Worm (Caenorhabditis elegans) whole organism, L4 larva: ENCODE results near the gene F32F2.4.

Experiments
- D1046.2 ChIP-seq: fragments of 200-800 bp; sonication (Bioruptor generic); IDR thresholded peaks from 2 replicates; pipeline ENCODE4 v1.3.6; 2022; ENCODE audit warnings: missing genetic modification characterization, missing compliant biosample characterization
- F26F4.8 ChIP-seq: fragments of 200-800 bp; sonication (Bioruptor generic); conservative IDR thresholded peaks from 2 replicates; pipeline ENCODE4 v1.3.6; 2022; ENCODE audit warnings: missing genetic modification characterization, missing compliant biosample characterization
- F37D6.2 ChIP-seq: sonication (generic microtip); optimal IDR thresholded peaks from 2 replicates; lab custom pipeline; 2016; ENCODE audit warnings: mild to moderate bottlenecking, missing genetic modification characterization, missing compliant biosample characterization
- F44E2.7 ChIP-seq: fragments of 200-800 bp; sonication (Bioruptor generic); IDR thresholded peaks from 2 replicates; pipeline ENCODE4 v2.1.2; 2022; ENCODE audit warnings: missing genetic modification characterization, missing compliant biosample characterization
- R02D3.7 ChIP-seq: fragments of 150-350 bp; sonication (generic microtip); optimal IDR thresholded peaks from 3 replicates; lab custom pipeline; 2014; ENCODE audit warnings: missing biosample characterization, missing genetic modification characterization
- T26A8.4 ChIP-seq: fragments of 200-800 bp; sonication (Bioruptor generic); IDR thresholded peaks from 2 replicates; pipeline ENCODE4 v1.3.6; 2022; ENCODE audit warnings: missing genetic modification characterization, missing compliant biosample characterization
- aha-1 ChIP-seq: fragments of 150-350 bp; peaks from one replicate; lab custom pipeline; 2014; ENCODE audit warnings: missing biosample characterization, missing genetic modification characterization
- ama-1 ChIP-seq: fragments of 150-350 bp; optimal IDR thresholded peaks from 2 replicates; lab custom pipeline; 2014; ENCODE audit warnings: inconsistent platforms, mixed read lengths
- ceh-62 ChIP-seq: sonication (generic microtip); optimal IDR thresholded peaks from 2 replicates; lab custom pipeline; 2017; ENCODE audit warnings: missing biosample characterization, missing genetic modification characterization
- ceh-82 ChIP-seq: sonication (generic microtip); optimal IDR thresholded peaks from 2 replicates; lab custom pipeline; 2017; ENCODE audit warnings: missing biosample characterization, missing genetic modification characterization
- ctbp-1 ChIP-seq: fragments of 200-800 bp; sonication (Bioruptor generic); IDR thresholded peaks from 2 replicates; pipeline ENCODE4 v1.3.6; 2022; ENCODE audit warnings: missing genetic modification reagents, missing genetic modification characterization, missing compliant biosample characterization
- daf-12 ChIP-seq: fragments of 150-350 bp; optimal IDR thresholded peaks from 2 replicates; lab custom pipeline; 2014; ENCODE audit warnings: missing biosample characterization, missing genetic modification reagents, missing genetic modification characterization
- daf-16 ChIP-seq, 3 experiments: sonication (generic microtip); optimal IDR thresholded peaks; 2 replicates each; lab custom pipeline; 2016 to 2017; ENCODE audit warnings: missing genetic modification characterization in 3 of 3, missing genetic modification reagents in 3 of 3, mild to moderate bottlenecking in 2 of 3, missing compliant biosample characterization in 2 of 3, missing biosample characterization in 1 of 3, moderate library complexity in 1 of 3
- daf-8 ChIP-seq: fragments of 200-800 bp; sonication (Bioruptor generic); IDR thresholded peaks from 2 replicates; pipeline ENCODE4 v1.3.6; 2022; ENCODE audit warnings: missing genetic modification characterization, missing compliant biosample characterization
- dmd-6 ChIP-seq: fragments of 200-800 bp; sonication (Bioruptor generic); IDR thresholded peaks from 2 replicates; pipeline ENCODE4 v1.3.6; 2022; ENCODE audit warnings: missing genetic modification reagents, missing genetic modification characterization, missing compliant biosample characterization
- dmd-9 ChIP-seq: fragments of 200-800 bp; sonication (Bioruptor generic); IDR thresholded peaks from 2 replicates; pipeline ENCODE4 v1.3.6; 2022; ENCODE audit warnings: missing genetic modification reagents, missing genetic modification characterization, missing compliant biosample characterization
- dve-1 ChIP-seq: sonication (generic microtip); optimal IDR thresholded peaks from 2 replicates; lab custom pipeline; 2017; ENCODE audit warnings: antibody characterized with exemption, mild to moderate bottlenecking, missing genetic modification characterization, missing compliant biosample characterization; ENCODE audit not compliant: insufficient read depth
- egl-27 ChIP-seq: sonication (generic microtip); optimal IDR thresholded peaks from 3 replicates; lab custom pipeline; 2017; ENCODE audit warnings: missing biosample characterization, missing genetic modification reagents, missing genetic modification characterization
- fkh-10 ChIP-seq: fragments of 150-350 bp; optimal IDR thresholded peaks from 2 replicates; lab custom pipeline; 2014; ENCODE audit warnings: missing biosample characterization, missing genetic modification reagents, missing genetic modification characterization
- gei-8 ChIP-seq: fragments of 200-800 bp; sonication (Bioruptor generic); optimal IDR thresholded peaks from 2 replicates; lab custom pipeline; 2018; ENCODE audit warnings: mild to moderate bottlenecking, missing genetic modification characterization, missing compliant biosample characterization
- hlh-11 ChIP-seq: fragments of 200-800 bp; sonication (Bioruptor generic); optimal IDR thresholded peaks from 2 replicates; lab custom pipeline; 2018; ENCODE audit warnings: mild to moderate bottlenecking, missing genetic modification characterization, missing compliant biosample characterization
- hlh-30 ChIP-seq: sonication (generic microtip); optimal IDR thresholded peaks from 2 replicates; lab custom pipeline; 2017; ENCODE audit warnings: antibody characterized with exemption, mild to moderate bottlenecking, missing genetic modification characterization, missing compliant biosample characterization; ENCODE audit not compliant: insufficient read depth
- lin-15B ChIP-seq: fragments of 150-350 bp; sonication (generic microtip); optimal IDR thresholded peaks from 3 replicates; lab custom pipeline; 2014; ENCODE audit warnings: missing biosample characterization, missing genetic modification characterization
- lin-39 ChIP-seq: fragments of 150-350 bp; optimal IDR thresholded peaks from 2 replicates; lab custom pipeline; 2014; ENCODE audit warnings: missing biosample characterization, missing genetic modification reagents, missing genetic modification characterization
- lsy-2 ChIP-seq, 2 experiments: fragments of 150-350 bp in 1 of 2; sonication (generic microtip) in 1 of 2; optimal IDR thresholded peaks; 2 replicates each; lab custom pipeline; 2014 to 2017; ENCODE audit warnings: missing biosample characterization in 2 of 2, missing genetic modification characterization in 2 of 2
- mdl-1 ChIP-seq, 2 experiments: fragments of 150-350 bp in 1 of 2; sonication (generic microtip) in 1 of 2; optimal IDR thresholded peaks; 2 replicates each; lab custom pipeline; 2014 to 2017; ENCODE audit warnings: missing biosample characterization in 2 of 2, missing genetic modification characterization in 2 of 2
- mes-2 ChIP-seq: sonication (generic microtip); optimal IDR thresholded peaks from 2 replicates; lab custom pipeline; 2016; ENCODE audit warnings: missing genotype, mild to moderate bottlenecking, missing genetic modification characterization, missing compliant biosample characterization; ENCODE audit not compliant: poor library complexity, severe bottlenecking
- mxl-3 ChIP-seq: fragments of 200-800 bp; sonication (Bioruptor generic); optimal IDR thresholded peaks from 2 replicates; lab custom pipeline; 2018; ENCODE audit warnings: mild to moderate bottlenecking, missing genetic modification characterization, missing compliant biosample characterization
- nhr-111 ChIP-seq: fragments of 200-800 bp; sonication (Bioruptor generic); optimal IDR thresholded peaks from 2 replicates; lab custom pipeline; 2018; ENCODE audit warnings: mild to moderate bottlenecking, missing genetic modification characterization, missing compliant biosample characterization
- nhr-28 ChIP-seq: fragments of 150-350 bp; optimal IDR thresholded peaks from 2 replicates; lab custom pipeline; 2014; ENCODE audit warnings: missing biosample characterization, missing genetic modification characterization
- nhr-76 ChIP-seq: fragments of 150-350 bp; optimal IDR thresholded peaks from 2 replicates; lab custom pipeline; 2014; ENCODE audit warnings: missing biosample characterization, missing genetic modification characterization
- pha-4 ChIP-seq, 2 experiments: fragments of 150-350 bp in 1 of 2; fragments of 200-800 bp in 1 of 2; sonication (Bioruptor generic) in 1 of 2; IDR thresholded peaks in 1 of 2; optimal IDR thresholded peaks in 1 of 2; 2 replicates each; pipeline versions ENCODE4 v1.3.6 to Lab custom; 2014 to 2022; ENCODE audit warnings: missing genetic modification characterization in 2 of 2, missing genetic modification reagents in 2 of 2, missing biosample characterization in 1 of 2, missing compliant biosample characterization in 1 of 2
- php-3 ChIP-seq: fragments of 200-800 bp; sonication (Bioruptor generic); IDR thresholded peaks from 2 replicates; pipeline ENCODE4 v1.3.6; 2022; ENCODE audit warnings: missing genetic modification reagents, missing genetic modification characterization, missing compliant biosample characterization
- pqm-1 ChIP-seq: sonication (generic microtip); optimal IDR thresholded peaks from 2 replicates; lab custom pipeline; 2017; ENCODE audit warnings: missing biosample characterization, missing genetic modification characterization
- rbr-2 ChIP-seq: sonication (generic microtip); optimal IDR thresholded peaks from 2 replicates; lab custom pipeline; 2016; ENCODE audit warnings: missing genotype, missing genetic modification characterization, missing compliant biosample characterization
- set-16 ChIP-seq: fragments of 200-800 bp; sonication (Bioruptor generic); IDR thresholded peaks from 2 replicates; pipeline ENCODE4 v1.3.6; 2022; ENCODE audit warnings: missing genetic modification reagents, missing genetic modification characterization, missing compliant biosample characterization
- skn-1 ChIP-seq: fragments of 150-350 bp; optimal IDR thresholded peaks from 2 replicates; lab custom pipeline; 2014; ENCODE audit warnings: missing biosample characterization, missing genetic modification characterization
- snpc-4 ChIP-seq: fragments of 150-350 bp; optimal IDR thresholded peaks from 2 replicates; lab custom pipeline; 2014; ENCODE audit warnings: missing biosample characterization, missing genetic modification characterization
- spr-1 ChIP-seq: sonication (generic microtip); optimal IDR thresholded peaks from 2 replicates; lab custom pipeline; 2016; ENCODE audit warnings: mild to moderate bottlenecking, missing genetic modification characterization, missing compliant biosample characterization
- tra-1 ChIP-seq: fragments of 200-800 bp; sonication (Bioruptor generic); IDR thresholded peaks from 2 replicates; pipeline ENCODE4 v1.3.6; 2022; ENCODE audit warnings: missing genetic modification reagents, missing genetic modification characterization, missing compliant biosample characterization
- vab-7 ChIP-seq: fragments of 200-800 bp; sonication (Bioruptor generic); IDR thresholded peaks from 2 replicates; pipeline ENCODE4 v1.3.6; 2022; ENCODE audit warnings: missing genetic modification reagents, missing genetic modification characterization, missing compliant biosample characterization
- zfp-2 ChIP-seq: sonication (generic microtip); optimal IDR thresholded peaks from 2 replicates; lab custom pipeline; 2016; ENCODE audit warnings: mild to moderate bottlenecking, missing genetic modification characterization, missing compliant biosample characterization
- zfp-3 ChIP-seq: fragments of 200-800 bp; sonication (Bioruptor generic); conservative IDR thresholded peaks from 2 replicates; pipeline ENCODE4 v1.3.6; 2022; ENCODE audit warnings: missing genetic modification reagents, missing genetic modification characterization, missing compliant biosample characterization
- ztf-7 ChIP-seq: fragments of 150-350 bp; optimal IDR thresholded peaks from 2 replicates; lab custom pipeline; 2014; ENCODE audit warnings: missing biosample characterization, missing genetic modification characterization

F32F2.4 gene

DNA sequence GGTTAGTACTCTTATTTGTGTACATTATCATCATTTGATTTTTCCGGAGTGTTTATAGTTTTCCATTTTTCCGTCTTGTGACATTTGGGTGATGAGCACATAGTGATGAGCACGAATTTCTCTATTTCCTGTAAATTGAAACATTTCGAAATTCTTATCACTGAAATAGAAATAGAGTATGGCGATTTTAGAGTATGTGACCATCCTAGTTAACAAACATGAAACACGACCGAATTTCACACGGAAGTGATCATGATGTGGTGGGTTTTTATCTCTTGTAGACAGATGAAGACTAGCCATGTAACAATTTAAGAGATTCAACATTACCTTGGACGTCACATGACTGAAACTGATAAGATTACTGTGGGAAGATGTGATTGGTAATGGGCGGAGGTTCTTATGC, 6.8 kb upstream of the F32F2.4 start (continued):
- TF ChIP-seq ceh-62 (tag; lab: Kevin White, UChicago) (no peak), ama-1 (lab: Kevin White, UChicago) (no peak), dmd-6 (peak; percentile 82), mdl-1 (tag; optimal IDR thresholded peaks at IDR 0.05; lab: Kevin White, UChicago) (no peak), zfp-3 (no peak), rbr-2 (no peak), T26A8.4 (GFP tag; lab: Robert Waterston, UW) (no peak), snpc-4 (tag; lab: Kevin White, UChicago) (no peak), F44E2.7 (GFP tag; lab: Robert Waterston, UW) (no peak), php-3 (peak; percentile 80; the same call in 1 of the 2 replicates), nhr-28 (tag; lab: Kevin White, UChicago) (peak; percentile 67), vab-7 (GFP tag; lab: Robert Waterston, UW) (no peak), F26F4.8 (GFP tag; lab: Robert Waterston, UW) (no peak), mxl-3 (GFP tag; lab: Kevin White, UChicago) (no peak), skn-1 (tag; lab: Kevin White, UChicago) (no peak), mes-2 (tag; lab: Kevin White, UChicago) (peak; percentile 21), zfp-2 (no peak), hlh-30 (peak; percentile 80), ztf-7 (tag; lab: Kevin White, UChicago) (peak; percentile 22), pqm-1 (peak; percentile 81)

DNA sequence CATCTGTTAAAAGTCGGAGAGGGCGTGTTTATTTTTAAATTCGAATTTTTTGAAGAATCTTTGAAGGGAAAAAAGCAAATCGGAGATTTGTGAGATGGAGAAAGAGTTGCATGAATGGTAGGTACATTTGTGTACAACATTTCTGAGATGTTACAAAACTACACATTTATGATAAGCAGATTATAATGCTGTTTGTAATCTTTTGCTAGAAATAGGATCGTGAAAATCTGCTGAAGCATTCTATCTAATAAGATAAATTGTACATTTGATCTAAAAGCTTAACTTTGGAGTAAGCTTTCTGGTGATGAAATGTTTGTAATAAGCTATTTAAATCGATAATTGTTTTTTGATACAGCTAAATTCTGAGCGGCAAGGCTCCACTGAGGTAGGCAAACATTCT, 3.8 kb upstream of the F32F2.4 start:
- TF ChIP-seq spr-1 (tag; lab: Kevin White, UChicago) (no peak), aha-1 (tag; lab: Kevin White, UChicago) (peak; percentile 90)
- TF ChIP-seq, all 104 proteins: peak for 1

DNA sequence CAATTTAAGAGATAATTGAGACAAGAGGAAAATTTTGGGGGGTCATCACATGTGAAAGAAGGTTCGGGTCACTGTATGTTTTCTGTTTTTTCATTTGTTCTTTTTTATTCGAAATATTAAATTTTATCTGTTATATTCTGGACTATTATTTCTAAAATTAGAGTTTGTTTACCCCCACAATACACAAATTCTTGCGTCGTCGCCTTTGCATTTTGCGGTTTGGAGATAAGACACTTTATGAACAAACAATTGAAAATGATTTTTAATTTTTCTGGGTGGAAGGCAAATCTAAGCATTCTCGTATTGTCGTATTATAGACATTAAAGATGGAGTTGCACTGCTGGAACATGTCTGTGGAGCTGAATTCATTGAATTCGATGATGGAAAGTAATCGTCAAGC, 2.8 kb upstream of the F32F2.4 start:
- TF ChIP-seq pha-4 (GFP tag; IDR thresholded peaks at IDR 0.05; lab: Robert Waterston, UW) (no peak), pha-4 (tag; optimal IDR thresholded peaks at IDR 0.05; lab: Kevin White, UChicago) (no peak), F44E2.7 (GFP tag; lab: Robert Waterston, UW) (no peak), ctbp-1 (no peak), nhr-111 (GFP tag; lab: Kevin White, UChicago) (no peak), snpc-4 (tag; lab: Kevin White, UChicago) (no peak), fkh-10 (GFP tag; lab: Kevin White, UChicago) (no peak), gei-8 (GFP tag; lab: Kevin White, UChicago) (no peak), daf-16 (GFP tag; optimal IDR thresholded peaks at IDR 0.05; lab: Kevin White, UChicago) (no peak), daf-16 (tag; optimal IDR thresholded peaks at IDR 0.05; lab: Kevin White, UChicago) (peak; percentile 83), ceh-82 (no peak), dve-1 (tag; lab: Kevin White, UChicago) (peak; percentile 25), tra-1 (no peak), daf-12 (tag; lab: Kevin White, UChicago) (no peak), rbr-2 (no peak), lin-15B (tag; lab: Kevin White, UChicago) (no peak), lsy-2 (tag; optimal IDR thresholded peaks at IDR 0.05; lab: Kevin White, UChicago) (no peak), ztf-7 (tag; lab: Kevin White, UChicago) (no peak), php-3 (0 out of 2 replicates have a peak, but pooled peaks have one; percentile 11), lin-39 (tag; lab: Kevin White, UChicago) (no peak), hlh-30 (no peak), skn-1 (tag; lab: Kevin White, UChicago) (no peak), F37D6.2 (no peak), R02D3.7 (no peak), set-16 (GFP tag; lab: Robert Waterston, UW) (no peak), nhr-28 (tag; lab: Kevin White, UChicago) (peak; percentile 20), egl-27 (tag; lab: Kevin White, UChicago) (no peak), dmd-9 (GFP tag; lab: Robert Waterston, UW) (no peak), daf-8 (GFP tag; lab: Robert Waterston, UW) (no peak), F26F4.8 (GFP tag; lab: Robert Waterston, UW) (no peak), nhr-76 (no peak), pqm-1 (no peak), D1046.2 (GFP tag; lab: Robert Waterston, UW) (no peak), mdl-1 (tag; optimal IDR thresholded peaks at IDR 0.05; lab: Kevin White, UChicago) (no peak), hlh-11 (tag; lab: Kevin White, UChicago) (no peak)
